Worm (Caenorhabditis elegans) whole organism, L4 larva: ENCODE measurements around the gene C03A3.9.

Experiments
- D1046.2 ChIP-seq: fragments of 200-800 bp; sonication (Bioruptor generic); IDR thresholded peaks from 2 replicates; pipeline ENCODE4 v1.3.6; 2022; ENCODE audit warnings: missing genetic modification characterization, missing compliant biosample characterization
- F37D6.2 ChIP-seq: sonication (generic microtip); optimal IDR thresholded peaks from 2 replicates; lab custom pipeline; 2016; ENCODE audit warnings: mild to moderate bottlenecking, missing genetic modification characterization, missing compliant biosample characterization
- T20F7.1 ChIP-seq: fragments of 200-800 bp; sonication (Bioruptor generic); optimal IDR thresholded peaks from 2 replicates; lab custom pipeline; 2018; ENCODE audit warnings: mild to moderate bottlenecking, missing genetic modification characterization, missing compliant biosample characterization
- T26A8.4 ChIP-seq: fragments of 200-800 bp; sonication (Bioruptor generic); IDR thresholded peaks from 2 replicates; pipeline ENCODE4 v1.3.6; 2022; ENCODE audit warnings: missing genetic modification characterization, missing compliant biosample characterization
- Y105C5A.15 ChIP-seq: fragments of 200-800 bp; sonication (Bioruptor generic); IDR thresholded peaks from 2 replicates; pipeline ENCODE4 v1.3.6; 2022; ENCODE audit warnings: missing genetic modification characterization, missing compliant biosample characterization
- aha-1 ChIP-seq: fragments of 150-350 bp; peaks from one replicate; lab custom pipeline; 2014; ENCODE audit warnings: missing biosample characterization, missing genetic modification characterization
- arid-1 ChIP-seq: fragments of 200-800 bp; sonication (Bioruptor generic); conservative IDR thresholded peaks from 2 replicates; pipeline ENCODE4 v1.3.6; 2022; ENCODE audit warnings: missing genetic modification reagents, missing genetic modification characterization, missing compliant biosample characterization
- ceh-20 ChIP-seq: fragments of 200-800 bp; sonication (Bioruptor generic); IDR thresholded peaks from 2 replicates; pipeline ENCODE4 v1.3.6; 2022; ENCODE audit warnings: missing genetic modification reagents, missing genetic modification characterization, missing compliant biosample characterization
- ceh-62 ChIP-seq: sonication (generic microtip); optimal IDR thresholded peaks from 2 replicates; lab custom pipeline; 2017; ENCODE audit warnings: missing biosample characterization, missing genetic modification characterization
- daf-16 ChIP-seq, 3 experiments: sonication (generic microtip); optimal IDR thresholded peaks; 2 replicates each; lab custom pipeline; 2016 to 2017; ENCODE audit warnings: missing genetic modification characterization in 3 of 3, missing genetic modification reagents in 3 of 3, mild to moderate bottlenecking in 2 of 3, missing compliant biosample characterization in 2 of 3, missing biosample characterization in 1 of 3, moderate library complexity in 1 of 3
- daf-19 ChIP-seq: fragments of 200-800 bp; sonication (Bioruptor generic); conservative IDR thresholded peaks from 2 replicates; pipeline ENCODE4 v1.3.6; 2022; ENCODE audit warnings: missing genetic modification characterization, missing compliant biosample characterization
- dmd-6 ChIP-seq: fragments of 200-800 bp; sonication (Bioruptor generic); IDR thresholded peaks from 2 replicates; pipeline ENCODE4 v1.3.6; 2022; ENCODE audit warnings: missing genetic modification reagents, missing genetic modification characterization, missing compliant biosample characterization
- dmd-8 ChIP-seq: fragments of 200-800 bp; sonication (Bioruptor generic); IDR thresholded peaks from 2 replicates; pipeline ENCODE4 v1.3.6; 2022; ENCODE audit warnings: missing genetic modification characterization, missing compliant biosample characterization
- dpl-1 ChIP-seq: fragments of 150-350 bp; optimal IDR thresholded peaks from 2 replicates; lab custom pipeline; 2014; ENCODE audit warnings: missing biosample characterization, missing genetic modification reagents, missing genetic modification characterization
- duxl-1 ChIP-seq: sonication (generic microtip); optimal IDR thresholded peaks from 2 replicates; lab custom pipeline; 2016; ENCODE audit warnings: mild to moderate bottlenecking, missing genetic modification characterization, moderate library complexity, missing compliant biosample characterization; ENCODE audit not compliant: poor library complexity
- dve-1 ChIP-seq: sonication (generic microtip); optimal IDR thresholded peaks from 2 replicates; lab custom pipeline; 2017; ENCODE audit warnings: antibody characterized with exemption, mild to moderate bottlenecking, missing genetic modification characterization, missing compliant biosample characterization; ENCODE audit not compliant: insufficient read depth
- egl-43 ChIP-seq: fragments of 200-800 bp; sonication (Bioruptor generic); IDR thresholded peaks from 2 replicates; pipeline ENCODE4 v1.3.6; 2022; ENCODE audit warnings: missing genetic modification reagents, missing genetic modification characterization, missing compliant biosample characterization
- fkh-10 ChIP-seq: fragments of 150-350 bp; optimal IDR thresholded peaks from 2 replicates; lab custom pipeline; 2014; ENCODE audit warnings: missing biosample characterization, missing genetic modification reagents, missing genetic modification characterization
- gei-8 ChIP-seq: fragments of 200-800 bp; sonication (Bioruptor generic); optimal IDR thresholded peaks from 2 replicates; lab custom pipeline; 2018; ENCODE audit warnings: mild to moderate bottlenecking, missing genetic modification characterization, missing compliant biosample characterization
- hif-1 ChIP-seq, 2 experiments: sonication (generic microtip); optimal IDR thresholded peaks; 2 replicates each; lab custom pipeline; 2016 to 2017; ENCODE audit warnings: missing compliant biosample characterization in 2 of 2, missing genetic modification characterization in 2 of 2, missing genetic modification reagents in 2 of 2, missing genotype in 2 of 2, mild to moderate bottlenecking in 1 of 2
- hlh-11 ChIP-seq: fragments of 200-800 bp; sonication (Bioruptor generic); optimal IDR thresholded peaks from 2 replicates; lab custom pipeline; 2018; ENCODE audit warnings: mild to moderate bottlenecking, missing genetic modification characterization, missing compliant biosample characterization
- hlh-30 ChIP-seq: sonication (generic microtip); optimal IDR thresholded peaks from 2 replicates; lab custom pipeline; 2017; ENCODE audit warnings: antibody characterized with exemption, mild to moderate bottlenecking, missing genetic modification characterization, missing compliant biosample characterization; ENCODE audit not compliant: insufficient read depth
- hmg-1.1 ChIP-seq: fragments of 200-800 bp; sonication (Bioruptor generic); IDR thresholded peaks from 2 replicates; pipeline ENCODE4 v1.3.6; 2022; ENCODE audit warnings: missing genetic modification reagents, missing genetic modification characterization, missing compliant biosample characterization
- jun-1 ChIP-seq: fragments of 150-350 bp; optimal IDR thresholded peaks from 2 replicates; lab custom pipeline; 2014; ENCODE audit warnings: missing biosample characterization, missing genetic modification reagents, missing genetic modification characterization
- lin-13 ChIP-seq: fragments of 150-350 bp; optimal IDR thresholded peaks from 2 replicates; lab custom pipeline; 2014; ENCODE audit warnings: missing biosample characterization, missing genetic modification reagents, missing genetic modification characterization
- lin-15B ChIP-seq: fragments of 150-350 bp; sonication (generic microtip); optimal IDR thresholded peaks from 3 replicates; lab custom pipeline; 2014; ENCODE audit warnings: missing biosample characterization, missing genetic modification characterization
- lin-38 ChIP-seq: fragments of 200-800 bp; sonication (Bioruptor generic); IDR thresholded peaks from 2 replicates; pipeline ENCODE4 v1.3.6; 2022; ENCODE audit warnings: missing genetic modification reagents, missing genetic modification characterization, missing compliant biosample characterization
- lin-39 ChIP-seq: fragments of 150-350 bp; optimal IDR thresholded peaks from 2 replicates; lab custom pipeline; 2014; ENCODE audit warnings: missing biosample characterization, missing genetic modification reagents, missing genetic modification characterization
- lsy-2 ChIP-seq, 2 experiments: fragments of 150-350 bp in 1 of 2; sonication (generic microtip) in 1 of 2; optimal IDR thresholded peaks; 2 replicates each; lab custom pipeline; 2014 to 2017; ENCODE audit warnings: missing biosample characterization in 2 of 2, missing genetic modification characterization in 2 of 2
- madf-9 ChIP-seq: fragments of 200-800 bp; sonication (Bioruptor generic); conservative IDR thresholded peaks from 2 replicates; pipeline ENCODE4 v1.3.6; 2022; ENCODE audit warnings: missing genetic modification reagents, missing genetic modification characterization, missing compliant biosample characterization
- mdl-1 ChIP-seq, 2 experiments: fragments of 150-350 bp in 1 of 2; sonication (generic microtip) in 1 of 2; optimal IDR thresholded peaks; 2 replicates each; lab custom pipeline; 2014 to 2017; ENCODE audit warnings: missing biosample characterization in 2 of 2, missing genetic modification characterization in 2 of 2
- mdt-29 ChIP-seq: fragments of 200-800 bp; sonication (Bioruptor generic); IDR thresholded peaks from 2 replicates; pipeline ENCODE4 v1.3.6; 2022; ENCODE audit warnings: missing genetic modification reagents, missing genetic modification characterization, missing compliant biosample characterization
- mep-1 ChIP-seq: fragments of 150-350 bp; sonication (generic microtip); optimal IDR thresholded peaks from 3 replicates; lab custom pipeline; 2014; ENCODE audit warnings: missing biosample characterization, missing genetic modification characterization
- mxl-3 ChIP-seq: fragments of 200-800 bp; sonication (Bioruptor generic); optimal IDR thresholded peaks from 2 replicates; lab custom pipeline; 2018; ENCODE audit warnings: mild to moderate bottlenecking, missing genetic modification characterization, missing compliant biosample characterization
- nhr-10 ChIP-seq: fragments of 150-350 bp; optimal IDR thresholded peaks from 2 replicates; lab custom pipeline; 2014; ENCODE audit warnings: missing biosample characterization, missing genetic modification characterization
- nhr-102 ChIP-seq: sonication (generic microtip); optimal IDR thresholded peaks from 2 replicates; lab custom pipeline; 2016; ENCODE audit warnings: mild to moderate bottlenecking, missing genetic modification characterization, moderate library complexity, missing compliant biosample characterization
- nhr-11 ChIP-seq: fragments of 150-350 bp; optimal IDR thresholded peaks from 2 replicates; lab custom pipeline; 2014; ENCODE audit warnings: missing biosample characterization, missing genetic modification characterization
- nhr-28 ChIP-seq: fragments of 150-350 bp; optimal IDR thresholded peaks from 2 replicates; lab custom pipeline; 2014; ENCODE audit warnings: missing biosample characterization, missing genetic modification characterization
- nhr-48 ChIP-seq: sonication (generic microtip); optimal IDR thresholded peaks from 2 replicates; lab custom pipeline; 2016; ENCODE audit warnings: mild to moderate bottlenecking, missing genetic modification characterization, missing compliant biosample characterization
- nhr-6 ChIP-seq: fragments of 150-350 bp; optimal IDR thresholded peaks from 2 replicates; lab custom pipeline; 2014; ENCODE audit warnings: missing biosample characterization, missing genetic modification characterization
- nhr-77 ChIP-seq: fragments of 150-350 bp; optimal IDR thresholded peaks from 2 replicates; lab custom pipeline; 2014; ENCODE audit warnings: missing biosample characterization, missing genetic modification characterization
- pqm-1 ChIP-seq: sonication (generic microtip); optimal IDR thresholded peaks from 2 replicates; lab custom pipeline; 2017; ENCODE audit warnings: missing biosample characterization, missing genetic modification characterization
- rbr-2 ChIP-seq: sonication (generic microtip); optimal IDR thresholded peaks from 2 replicates; lab custom pipeline; 2016; ENCODE audit warnings: missing genotype, missing genetic modification characterization, missing compliant biosample characterization
- skn-1 ChIP-seq: fragments of 150-350 bp; optimal IDR thresholded peaks from 2 replicates; lab custom pipeline; 2014; ENCODE audit warnings: missing biosample characterization, missing genetic modification characterization
- spr-1 ChIP-seq: sonication (generic microtip); optimal IDR thresholded peaks from 2 replicates; lab custom pipeline; 2016; ENCODE audit warnings: mild to moderate bottlenecking, missing genetic modification characterization, missing compliant biosample characterization
- tra-1 ChIP-seq: fragments of 200-800 bp; sonication (Bioruptor generic); IDR thresholded peaks from 2 replicates; pipeline ENCODE4 v1.3.6; 2022; ENCODE audit warnings: missing genetic modification reagents, missing genetic modification characterization, missing compliant biosample characterization
- unc-62 ChIP-seq, 3 experiments: fragments of 150-350 bp in 1 of 3; sonication (generic microtip); optimal IDR thresholded peaks in 2 of 3; peaks in 1 of 3; 1 replicate in 1 of 3; 2 replicates in 2 of 3; lab custom pipeline; 2014 to 2017; ENCODE audit warnings: missing biosample characterization in 3 of 3, missing genetic modification characterization in 3 of 3, missing genetic modification reagents in 3 of 3, missing genotype in 1 of 3
- vab-7 ChIP-seq: fragments of 200-800 bp; sonication (Bioruptor generic); IDR thresholded peaks from 2 replicates; pipeline ENCODE4 v1.3.6; 2022; ENCODE audit warnings: missing genetic modification reagents, missing genetic modification characterization, missing compliant biosample characterization
- ztf-7 ChIP-seq: fragments of 150-350 bp; optimal IDR thresholded peaks from 2 replicates; lab custom pipeline; 2014; ENCODE audit warnings: missing biosample characterization, missing genetic modification characterization

The C03A3.9 gene

DNA sequence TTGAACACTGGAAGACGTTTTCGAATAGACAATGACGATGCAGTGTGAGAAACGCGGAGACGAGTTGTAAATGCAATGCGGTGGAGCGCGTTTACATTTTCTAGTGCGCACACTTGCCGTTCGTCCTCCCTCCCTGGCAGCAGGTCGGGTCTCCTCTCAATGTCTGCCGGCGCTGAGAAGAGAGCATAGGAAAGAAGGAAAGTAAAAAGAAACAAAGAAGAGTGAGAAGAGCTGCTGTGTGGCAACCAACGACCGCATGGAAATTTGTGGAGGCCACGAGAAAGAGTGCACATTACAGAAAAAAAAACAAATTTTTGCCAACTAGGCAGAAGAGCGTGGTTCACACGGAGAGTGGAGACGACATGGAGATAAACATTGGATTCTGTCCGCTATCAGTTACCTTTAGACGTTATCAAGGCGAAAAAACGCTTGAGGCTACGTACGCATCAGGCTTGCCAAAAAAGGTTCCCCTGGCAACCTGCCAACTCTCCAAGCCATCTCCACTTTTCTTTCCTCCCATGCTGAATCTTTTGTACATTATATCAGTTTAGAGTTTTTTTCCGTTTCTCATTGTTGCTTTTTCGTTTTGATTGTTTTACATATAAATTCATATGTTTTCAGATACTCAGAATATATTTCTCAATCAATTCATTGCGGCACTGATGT lies 33.0 kb downstream of the C03A3.9 start, which contains the start of the genes snrp-40.1 and F08G12.3:
TSS of gene snrp-40.1 (minus strand) at position 143 of the 666 bp plus-strand sequence.
TSS of gene F08G12.3 (plus strand) at position 616 of the 666 bp plus-strand sequence.
- TF ChIP-seq pqm-1 (tag; lab: Kevin White, UChicago) (peak; percentile 70), ztf-7 (tag; lab: Kevin White, UChicago) (no peak), hif-1 (tag; optimal IDR thresholded peaks at IDR 0.05; lab: Kevin White, UChicago) (peak in 1 of 2 experiments; percentile 75), lin-39 (no peak), Y105C5A.15 (GFP tag; lab: Robert Waterston, UW) (no peak), dve-1 (tag; lab: Kevin White, UChicago) (peak; percentile 89), jun-1 (peak; percentile 14), F37D6.2 (tag; lab: Kevin White, UChicago) (peak; percentile 57), lin-15B (tag; lab: Kevin White, UChicago) (no peak), nhr-6 (peak; percentile 86), skn-1 (tag; lab: Kevin White, UChicago) (no peak), dpl-1 (GFP tag; lab: Kevin White, UChicago) (peak; percentile 62), madf-9 (GFP tag; lab: Robert Waterston, UW) (peak; percentile 27), D1046.2 (GFP tag; lab: Robert Waterston, UW) (no peak), gei-8 (no peak), spr-1 (tag; lab: Kevin White, UChicago) (peak; percentile 35), nhr-77 (tag; lab: Kevin White, UChicago) (peak; percentile 78), daf-16 (GFP tag; optimal IDR thresholded peaks at IDR 0.05; lab: Kevin White, UChicago) (peak in 1 of 2 experiments; percentile 59), daf-16 (tag; optimal IDR thresholded peaks at IDR 0.05; lab: Kevin White, UChicago) (peak; percentile 83), ceh-20 (GFP tag; lab: Robert Waterston, UW) (0 out of 2 replicates have a peak, but pooled peaks have one; percentile 33), T26A8.4 (GFP tag; lab: Robert Waterston, UW) (peak; percentile 51; the same call in 1 of the 2 replicates), hlh-11 (tag; lab: Kevin White, UChicago) (peak; percentile 92), hlh-30 (tag; lab: Kevin White, UChicago) (peak; percentile 90), lsy-2 (tag; optimal IDR thresholded peaks at IDR 0.05; lab: Kevin White, UChicago) (peak; percentile 53 to 85), mxl-3 (GFP tag; lab: Kevin White, UChicago) (peak; percentile 93), rbr-2 (peak; percentile 89), daf-19 (GFP tag; lab: Robert Waterston, UW) (no peak), fkh-10 (GFP tag; lab: Kevin White, UChicago) (peak; percentile 90), nhr-102 (peak; percentile 28), dmd-6 (GFP tag; lab: Robert Waterston, UW) (peak; percentile 79), arid-1 (peak; percentile 47; the same call in 1 of the 2 replicates), lin-13 (GFP tag; lab: Kevin White, UChicago) (peak; percentile 28), nhr-10 (tag; lab: Kevin White, UChicago) (no peak), mep-1 (peak; percentile 94), egl-43 (GFP tag; lab: Robert Waterston, UW) (peak; percentile 73), aha-1 (tag; lab: Kevin White, UChicago) (peak; percentile 99), mdt-29 (GFP tag; lab: Robert Waterston, UW) (no peak), duxl-1 (tag; lab: Kevin White, UChicago) (no peak), nhr-28 (tag; lab: Kevin White, UChicago) (peak; percentile 97), ceh-62 (no peak), vab-7 (GFP tag; lab: Robert Waterston, UW) (peak; percentile 30; the same call in 1 of the 2 replicates), nhr-48 (tag; lab: Kevin White, UChicago) (peak; percentile 68), dmd-8 (GFP tag; lab: Robert Waterston, UW) (no peak), T20F7.1 (GFP tag; lab: Kevin White, UChicago) (peak; percentile 14), unc-62 (GFP tag; optimal IDR thresholded peaks at IDR 0.05 in 1 of 2; lab: Kevin White, UChicago) (peak in 1 of 2 experiments; percentile 81), unc-62 (tag; optimal IDR thresholded peaks at IDR 0.05; lab: Kevin White, UChicago) (no peak), hmg-1.1 (peak; percentile 92), tra-1 (GFP tag; lab: Robert Waterston, UW) (peak; percentile 50; the same call in 1 of the 2 replicates), nhr-11 (peak; percentile 94), mdl-1 (tag; optimal IDR thresholded peaks at IDR 0.05; lab: Kevin White, UChicago) (peak; percentile 59 to 88), lin-38 (peak; percentile 93)
